Worm (Caenorhabditis elegans) whole organism, L1 larva: ENCODE measurements around the gene M03C11.9.

Experiments used
- C16A3.4 ChIP-seq: fragments of 150-350 bp; optimal IDR thresholded peaks from 2 replicates; lab custom pipeline; 2014; ENCODE audit warnings: missing biosample characterization, missing genetic modification characterization
- F16B12.6 ChIP-seq: fragments of 150-350 bp; optimal IDR thresholded peaks from 2 replicates; lab custom pipeline; 2014; ENCODE audit warnings: missing biosample characterization, missing genetic modification characterization
- aha-1 ChIP-seq: fragments of 150-350 bp; optimal IDR thresholded peaks from 2 replicates; lab custom pipeline; 2014; ENCODE audit warnings: missing biosample characterization, missing genetic modification characterization
- aly-2 ChIP-seq: fragments of 150-350 bp; optimal IDR thresholded peaks from 2 replicates; lab custom pipeline; 2014; ENCODE audit warnings: missing biosample characterization, missing genetic modification characterization
- ceh-63 ChIP-seq: fragments of 200-800 bp; sonication (Bioruptor generic); optimal IDR thresholded peaks from 2 replicates; lab custom pipeline; 2018; ENCODE audit warnings: mild to moderate bottlenecking, missing genetic modification characterization, missing compliant biosample characterization
- ceh-88 ChIP-seq: fragments of 200-800 bp; sonication (Bioruptor generic); IDR thresholded peaks from 2 replicates; pipeline ENCODE4 v1.3.6; 2022; ENCODE audit warnings: missing genetic modification characterization, missing compliant biosample characterization
- ces-1 ChIP-seq: fragments of 150-350 bp; optimal IDR thresholded peaks from 2 replicates; lab custom pipeline; 2014; ENCODE audit warnings: missing biosample characterization, missing genetic modification reagents, missing genetic modification characterization
- dpl-1 ChIP-seq, 3 experiments: fragments of 150-350 bp in 2 of 3; sonication (generic microtip) in 1 of 3; optimal IDR thresholded peaks; 2 replicates each; lab custom pipeline; 2014 to 2017; ENCODE audit warnings: missing biosample characterization in 3 of 3, missing genetic modification characterization in 3 of 3, missing genetic modification reagents in 3 of 3
- dsc-1 ChIP-seq: sonication (generic microtip); optimal IDR thresholded peaks from 2 replicates; lab custom pipeline; 2016; ENCODE audit warnings: mild to moderate bottlenecking, missing genetic modification characterization, missing compliant biosample characterization
- egl-27 ChIP-seq, 2 experiments: fragments of 150-350 bp in 1 of 2; sonication (generic microtip); optimal IDR thresholded peaks; 3 replicates each; lab custom pipeline; 2017 to 2018; ENCODE audit warnings: missing biosample characterization in 2 of 2, missing genetic modification characterization in 2 of 2, missing genetic modification reagents in 2 of 2
- elt-2 ChIP-seq: sonication (generic microtip); optimal IDR thresholded peaks from 2 replicates; lab custom pipeline; 2016; ENCODE audit warnings: missing genetic modification characterization, mild to moderate bottlenecking, inconsistent platforms, missing compliant biosample characterization, missing genetic modification reagents
- fkh-10 ChIP-seq: sonication (generic microtip); optimal IDR thresholded peaks from 2 replicates; lab custom pipeline; 2017; ENCODE audit warnings: missing biosample characterization, missing genetic modification reagents, missing genetic modification characterization
- fkh-8 ChIP-seq: sonication (generic microtip); optimal IDR thresholded peaks from 2 replicates; lab custom pipeline; 2016; ENCODE audit warnings: mild to moderate bottlenecking, missing genetic modification characterization, missing compliant biosample characterization
- hlh-17 ChIP-seq: fragments of 200-800 bp; sonication (Bioruptor generic); optimal IDR thresholded peaks from 2 replicates; lab custom pipeline; 2018; ENCODE audit warnings: missing genetic modification characterization, mild to moderate bottlenecking, missing compliant biosample characterization, moderate library complexity, borderline replicate concordance
- hpl-2 ChIP-seq: fragments of 150-350 bp; optimal IDR thresholded peaks from 2 replicates; lab custom pipeline; 2014; ENCODE audit warnings: missing biosample characterization, missing genetic modification reagents, missing genetic modification characterization
- lin-13 ChIP-seq: fragments of 150-350 bp; optimal IDR thresholded peaks from 2 replicates; lab custom pipeline; 2014; ENCODE audit warnings: missing biosample characterization, missing genetic modification reagents, missing genetic modification characterization
- lin-14 ChIP-seq: fragments of 200-800 bp; sonication (Bioruptor generic); optimal IDR thresholded peaks from 2 replicates; lab custom pipeline; 2018; ENCODE audit warnings: mild to moderate bottlenecking, missing genetic modification characterization, moderate library complexity, missing compliant biosample characterization
- lin-35 ChIP-seq, 2 experiments: fragments of 150-350 bp; optimal IDR thresholded peaks; 2 replicates each; lab custom pipeline; 2014; ENCODE audit warnings: missing biosample characterization in 2 of 2, missing genetic modification characterization in 2 of 2, missing genetic modification reagents in 2 of 2
- lir-3 ChIP-seq: sonication (generic microtip); optimal IDR thresholded peaks from 2 replicates; lab custom pipeline; 2016; ENCODE audit warnings: mild to moderate bottlenecking, missing genetic modification characterization, moderate library complexity, missing compliant biosample characterization; ENCODE audit not compliant: poor library complexity
- lsy-2 ChIP-seq, 2 experiments: fragments of 150-350 bp; optimal IDR thresholded peaks; 2 replicates each; lab custom pipeline; 2014; ENCODE audit warnings: missing biosample characterization in 2 of 2, missing genetic modification characterization in 2 of 2
- mdl-1 ChIP-seq, 2 experiments: fragments of 150-350 bp; optimal IDR thresholded peaks; 2 replicates each; lab custom pipeline; 2014 to 2017; ENCODE audit warnings: missing biosample characterization in 2 of 2, missing genetic modification characterization in 2 of 2, inconsistent platforms in 1 of 2
- mef-2 ChIP-seq: fragments of 150-350 bp; optimal IDR thresholded peaks from 2 replicates; lab custom pipeline; 2014; ENCODE audit warnings: missing biosample characterization, missing genetic modification characterization
- mep-1 ChIP-seq: fragments of 150-350 bp; optimal IDR thresholded peaks from 2 replicates; lab custom pipeline; 2014; ENCODE audit warnings: missing biosample characterization, missing genetic modification characterization
- nhr-11 ChIP-seq: fragments of 150-350 bp; optimal IDR thresholded peaks from 2 replicates; lab custom pipeline; 2014; ENCODE audit warnings: missing biosample characterization, missing genetic modification characterization
- nhr-19 ChIP-seq: fragments of 200-800 bp; sonication (Bioruptor generic); conservative IDR thresholded peaks from 2 replicates; pipeline ENCODE4 v1.3.6; 2022; ENCODE audit warnings: missing genetic modification characterization, missing compliant biosample characterization
- nhr-71 ChIP-seq: sonication (generic microtip); optimal IDR thresholded peaks from 2 replicates; lab custom pipeline; 2016; ENCODE audit warnings: mild to moderate bottlenecking, missing genetic modification characterization, moderate library complexity, missing compliant biosample characterization
- nhr-76 ChIP-seq: sonication (generic microtip); optimal IDR thresholded peaks from 2 replicates; lab custom pipeline; 2017; ENCODE audit warnings: missing biosample characterization, missing genetic modification characterization
- nhr-77 ChIP-seq: fragments of 150-350 bp; optimal IDR thresholded peaks from 2 replicates; lab custom pipeline; 2014; ENCODE audit warnings: missing biosample characterization, missing genetic modification characterization
- nhr-84 ChIP-seq: sonication (generic microtip); optimal IDR thresholded peaks from 2 replicates; lab custom pipeline; 2017; ENCODE audit warnings: missing biosample characterization, missing genetic modification characterization
- nhr-85 ChIP-seq: sonication (generic microtip); peaks from one replicate; lab custom pipeline; 2016; ENCODE audit warnings: missing genetic modification characterization, inconsistent platforms, missing compliant biosample characterization
- nhr-90 ChIP-seq: sonication (generic microtip); optimal IDR thresholded peaks from 2 replicates; lab custom pipeline; 2016; ENCODE audit warnings: mild to moderate bottlenecking, missing genetic modification characterization, missing compliant biosample characterization; ENCODE audit not compliant: poor library complexity
- pax-3 ChIP-seq: fragments of 200-800 bp; sonication (Bioruptor generic); optimal IDR thresholded peaks from 2 replicates; lab custom pipeline; 2018; ENCODE audit warnings: mild to moderate bottlenecking, missing genetic modification characterization, moderate library complexity, missing compliant biosample characterization
- pqm-1 ChIP-seq: sonication (generic microtip); optimal IDR thresholded peaks from 3 replicates; lab custom pipeline; 2017; ENCODE audit warnings: missing biosample characterization, missing genetic modification characterization
- rnt-1 ChIP-seq: sonication (generic microtip); optimal IDR thresholded peaks from 2 replicates; lab custom pipeline; 2016; ENCODE audit warnings: mild to moderate bottlenecking, missing genetic modification characterization, moderate library complexity, missing compliant biosample characterization
- snu-23 ChIP-seq: sonication (generic microtip); optimal IDR thresholded peaks from 2 replicates; lab custom pipeline; 2016; ENCODE audit warnings: missing genetic modification characterization, missing compliant biosample characterization
- sup-37 ChIP-seq: fragments of 200-800 bp; sonication (Bioruptor generic); optimal IDR thresholded peaks from 2 replicates; lab custom pipeline; 2018; ENCODE audit warnings: mild to moderate bottlenecking, missing genetic modification characterization, missing compliant biosample characterization
- swsn-7 ChIP-seq: sonication (generic microtip); optimal IDR thresholded peaks from 2 replicates; lab custom pipeline; 2016; ENCODE audit warnings: missing genetic modification characterization, missing compliant biosample characterization
- tbx-2 ChIP-seq: sonication (generic microtip); optimal IDR thresholded peaks from 2 replicates; lab custom pipeline; 2016; ENCODE audit warnings: missing genetic modification characterization, missing compliant biosample characterization
- tlp-1 ChIP-seq: fragments of 150-350 bp; optimal IDR thresholded peaks from 2 replicates; lab custom pipeline; 2014; ENCODE audit warnings: missing biosample characterization, missing genetic modification characterization
- unc-130 ChIP-seq: fragments of 150-350 bp; optimal IDR thresholded peaks from 2 replicates; lab custom pipeline; 2017; ENCODE audit warnings: missing biosample characterization, missing genetic modification characterization, inconsistent platforms
- unc-30 ChIP-seq: sonication (generic microtip); optimal IDR thresholded peaks from 2 replicates; lab custom pipeline; 2017; ENCODE audit warnings: missing biosample characterization, missing genetic modification characterization
- unc-86 ChIP-seq: sonication (generic microtip); optimal IDR thresholded peaks from 2 replicates; lab custom pipeline; 2016; ENCODE audit warnings: missing genetic modification characterization, missing compliant biosample characterization
- zag-1 ChIP-seq: fragments of 150-350 bp; optimal IDR thresholded peaks from 2 replicates; lab custom pipeline; 2014; ENCODE audit warnings: missing biosample characterization, missing genetic modification characterization

The M03C11.9 gene

ce11 chrIII:10362920-10363319, 28.6 kb downstream of the M03C11.9 start:
- TF ChIP-seq hpl-2 (GFP tag; lab: Kevin White, UChicago) (no peak), C16A3.4 (tag; lab: Kevin White, UChicago) (no peak), pax-3 (tag; lab: Kevin White, UChicago) (peak; percentile 12), ceh-63 (GFP tag; lab: Kevin White, UChicago) (no peak), lsy-2 (tag; optimal IDR thresholded peaks at IDR 0.05; lab: Kevin White, UChicago) (peak in 1 of 2 experiments; percentile 29), ceh-88 (GFP tag; lab: Robert Waterston, UW) (no peak), zag-1 (tag; lab: Kevin White, UChicago) (no peak), fkh-8 (tag; lab: Kevin White, UChicago) (peak; percentile 60), unc-30 (no peak), dsc-1 (tag; lab: Kevin White, UChicago) (peak; percentile 64)

ce11 chrIII:10361456-10361855, 30.1 kb downstream of the M03C11.9 start:
- no peak for TF ChIP-seq aly-2
- TF ChIP-seq unc-130 (tag; lab: Kevin White, UChicago): no peak
- TF ChIP-seq pqm-1 (tag; lab: Kevin White, UChicago): no peak
- no peak for TF ChIP-seq lin-35 (GFP tag; optimal IDR thresholded peaks at IDR 0.05; lab: Kevin White, UChicago)
- no peak for TF ChIP-seq nhr-84 (tag; lab: Kevin White, UChicago)
- no peak for TF ChIP-seq pax-3 (tag; lab: Kevin White, UChicago)
- TF ChIP-seq ceh-88 (GFP tag; lab: Robert Waterston, UW): no peak
- no peak for TF ChIP-seq nhr-19 (GFP tag; lab: Robert Waterston, UW)
- TF ChIP-seq sup-37 (GFP tag; lab: Kevin White, UChicago): no peak

ce11 chrIII:10359916-10360315, 31.6 kb downstream of the M03C11.9 start:
- TF ChIP-seq elt-2 (tag; lab: Kevin White, UChicago) (no peak), nhr-84 (tag; lab: Kevin White, UChicago) (no peak), F16B12.6 (tag; lab: Kevin White, UChicago) (no peak), ces-1 (GFP tag; lab: Kevin White, UChicago) (no peak), nhr-11 (tag; lab: Kevin White, UChicago) (no peak), tlp-1 (tag; lab: Kevin White, UChicago) (no peak), tbx-2 (no peak), lin-14 (GFP tag; lab: Kevin White, UChicago) (peak; percentile 22), nhr-85 (tag; lab: Kevin White, UChicago) (peak; percentile 10)
- TF ChIP-seq, all 84 proteins: peak for 2

- TF ChIP-seq lin-14 (GFP tag; lab: Kevin White, UChicago): peak; percentile 68
- TF ChIP-seq nhr-71 (tag; lab: Kevin White, UChicago): peak; percentile 16
- TF ChIP-seq nhr-19 (GFP tag; lab: Robert Waterston, UW): no peak
- TF ChIP-seq fkh-10: peak; percentile 22
- TF ChIP-seq nhr-90 (tag; lab: Kevin White, UChicago): no peak
- TF ChIP-seq lsy-2 (tag; optimal IDR thresholded peaks at IDR 0.05; lab: Kevin White, UChicago): peak in 1 of 2 experiments; percentile 12
These were observed 32.8 kb downstream of the M03C11.9 start for ce11 chrIII:10358751-10359150.

- TF ChIP-seq aha-1 (tag; lab: Kevin White, UChicago): no peak
- no peak for TF ChIP-seq fkh-10
- TF ChIP-seq mef-2 (tag; lab: Kevin White, UChicago): no peak
- no peak for TF ChIP-seq hpl-2 (GFP tag; lab: Kevin White, UChicago)
- TF ChIP-seq mep-1 (tag; lab: Kevin White, UChicago): peak; percentile 84
- TF ChIP-seq snu-23 (GFP tag; lab: Kevin White, UChicago): peak; percentile 91
- no peak for TF ChIP-seq nhr-76 (tag; lab: Kevin White, UChicago)
- peak in 1 of 2 experiments; percentile 63 for TF ChIP-seq mdl-1 (tag; optimal IDR thresholded peaks at IDR 0.05; lab: Kevin White, UChicago)
- no peak for TF ChIP-seq tlp-1 (tag; lab: Kevin White, UChicago)
- TF ChIP-seq egl-27 (tag; optimal IDR thresholded peaks at IDR 0.05; lab: Kevin White, UChicago): no peak
- TF ChIP-seq dpl-1 (GFP tag; optimal IDR thresholded peaks at IDR 0.05; lab: Kevin White, UChicago): peak; percentile 97 to 99 (median 98)
- TF ChIP-seq ceh-88 (GFP tag; lab: Robert Waterston, UW): no peak
- TF ChIP-seq unc-86 (tag; lab: Kevin White, UChicago): peak; percentile 5
- TF ChIP-seq rnt-1: peak; percentile 89
- TF ChIP-seq ces-1 (GFP tag; lab: Kevin White, UChicago): no peak
- peak; percentile 70 for TF ChIP-seq nhr-77 (tag; lab: Kevin White, UChicago)
- no peak for TF ChIP-seq hlh-17 (GFP tag; lab: Kevin White, UChicago)
- TF ChIP-seq aly-2: peak; percentile 72
- peak; percentile 77 for TF ChIP-seq swsn-7 (tag; lab: Kevin White, UChicago)
- TF ChIP-seq lir-3: peak; percentile 50
- TF ChIP-seq lin-13 (GFP tag; lab: Kevin White, UChicago): peak; percentile 62
These were observed 33.8 kb downstream of the M03C11.9 start, which contains the start of gene umps-1 for ce11 chrIII:10357598-10358186. umps-1 (minus strand) TSS chrIII:10357648.
